Fruit fly (Drosophila melanogaster) whole organism, embryonic: ENCODE data around the gene mTor.

ENCODE experiments used
- Aef1 ChIP-seq: fragments of 200-800 bp; sonication (Bioruptor generic); IDR thresholded peaks from 3 replicates; pipeline ENCODE4 v1.3.6; 2022; ENCODE audit warnings: missing biosample characterization, missing genetic modification characterization
- Antp ChIP-seq: fragments of 200-800 bp; sonication (Bioruptor generic); optimal IDR thresholded peaks from 3 replicates; lab custom pipeline; 2016; ENCODE audit warnings: missing biosample characterization, missing genetic modification characterization
- Asciz ChIP-seq: fragments of 200-800 bp; sonication (Bioruptor generic); optimal IDR thresholded peaks from 2 replicates; lab custom pipeline; 2017; ENCODE audit warnings: missing biosample characterization, mild to moderate bottlenecking, missing genetic modification characterization, missing genetic modification reagents
- Awh ChIP-seq: fragments of 200-800 bp; sonication (Bioruptor generic); IDR thresholded peaks from 2 replicates; pipeline ENCODE4, ENCODE4 v1.3.6; 2022; ENCODE audit warnings: missing biosample characterization, missing genetic modification characterization
- B-H1 ChIP-seq: fragments of 200-800 bp; sonication (Bioruptor generic); IDR thresholded peaks from 3 replicates; pipeline ENCODE4 v1.3.6; 2022; ENCODE audit warnings: missing biosample characterization, missing genetic modification characterization
- BEAF-32 ChIP-seq: fragments of 200-800 bp; sonication (Bioruptor generic); optimal IDR thresholded peaks from 3 replicates; lab custom pipeline; 2017; ENCODE audit warnings: missing biosample characterization, missing genetic modification characterization, mild to moderate bottlenecking, moderate library complexity, missing genetic modification reagents
- CG12071 ChIP-seq: fragments of 200-800 bp; sonication (Bioruptor generic); optimal IDR thresholded peaks from 3 replicates; lab custom pipeline; 2018; ENCODE audit warnings: missing biosample characterization, mild to moderate bottlenecking, missing genetic modification characterization
- CG12104 ChIP-seq: fragments of 200-800 bp; sonication (Bioruptor generic); optimal IDR thresholded peaks from 3 replicates; lab custom pipeline; 2016; ENCODE audit warnings: missing biosample characterization, missing genetic modification characterization
- CG14710 ChIP-seq: fragments of 200-800 bp; sonication (Bioruptor generic); optimal IDR thresholded peaks from 3 replicates; lab custom pipeline; 2019; ENCODE audit warnings: missing biosample characterization, mild to moderate bottlenecking, missing genetic modification characterization, moderate library complexity
- CG16815 ChIP-seq: fragments of 200-800 bp; sonication (Bioruptor generic); optimal IDR thresholded peaks from 3 replicates; lab custom pipeline; 2017; ENCODE audit warnings: missing biosample characterization, mild to moderate bottlenecking, missing genetic modification characterization
- CG17359 ChIP-seq: fragments of 200-800 bp; sonication (Bioruptor generic); optimal IDR thresholded peaks from 3 replicates; lab custom pipeline; 2018; ENCODE audit warnings: missing biosample characterization, mild to moderate bottlenecking, missing genetic modification characterization, moderate library complexity
- CG3281 ChIP-seq: fragments of 200-800 bp; sonication (Bioruptor generic); optimal IDR thresholded peaks from 3 replicates; lab custom pipeline; 2017; ENCODE audit warnings: missing biosample characterization, mild to moderate bottlenecking, missing genetic modification characterization
- CG34224 ChIP-seq: fragments of 200-800 bp; sonication (Bioruptor generic); IDR thresholded peaks from 3 replicates; pipeline ENCODE4 v1.3.6; 2022; ENCODE audit warnings: missing biosample characterization, missing genetic modification characterization; ENCODE audit not compliant: partially characterized antibody
- CG4617 ChIP-seq: fragments of 200-800 bp; sonication (Bioruptor generic); optimal IDR thresholded peaks from 3 replicates; lab custom pipeline; 2016; ENCODE audit warnings: missing biosample characterization, missing genetic modification characterization, borderline replicate concordance
- CG8478 ChIP-seq: fragments of >200 bp; optimal IDR thresholded peaks from 2 replicates; lab custom pipeline; 2018
- CG9876 ChIP-seq: fragments of 200-800 bp; sonication (Bioruptor generic); optimal IDR thresholded peaks from 2 replicates; lab custom pipeline; 2016; ENCODE audit warnings: missing biosample characterization, missing genetic modification characterization
- CoRest ChIP-seq: fragments of 200-800 bp; sonication (Bioruptor generic); optimal IDR thresholded peaks from 3 replicates; lab custom pipeline; 2018; ENCODE audit warnings: missing biosample characterization, mild to moderate bottlenecking, missing genetic modification characterization, moderate library complexity
- Dek ChIP-seq: fragments of 200-800 bp; sonication (Bioruptor generic); optimal IDR thresholded peaks from 3 replicates; lab custom pipeline; 2019; ENCODE audit warnings: missing biosample characterization, mild to moderate bottlenecking, missing genetic modification characterization, moderate library complexity
- Ets97D ChIP-seq: fragments of 200-800 bp; sonication (Bioruptor generic); optimal IDR thresholded peaks from 3 replicates; lab custom pipeline; 2016; ENCODE audit warnings: missing biosample characterization, missing genetic modification characterization
- Fer2 ChIP-seq: fragments of 200-800 bp; sonication (Bioruptor generic); optimal IDR thresholded peaks from 2 replicates; lab custom pipeline; 2018; ENCODE audit warnings: missing biosample characterization, mild to moderate bottlenecking, missing genetic modification characterization, moderate library complexity
- Gug ChIP-seq: fragments of 200-800 bp; sonication (Bioruptor generic); IDR thresholded peaks from 4 replicates; pipeline ENCODE4 v1.3.6; 2022; ENCODE audit warnings: missing biosample characterization, missing genetic modification characterization
- H2.0 ChIP-seq: fragments of 200-800 bp; sonication (Bioruptor generic); IDR thresholded peaks from 2 replicates; pipeline ENCODE4 v1.3.6; 2022; ENCODE audit warnings: missing biosample characterization, missing genetic modification characterization
- HmgD ChIP-seq: fragments of 200-800 bp; sonication (Bioruptor generic); optimal IDR thresholded peaks from 3 replicates; lab custom pipeline; 2016; ENCODE audit warnings: missing biosample characterization, missing genetic modification characterization
- Hsf ChIP-seq: fragments of 200-800 bp; sonication (Bioruptor generic); optimal IDR thresholded peaks from 3 replicates; lab custom pipeline; 2016; ENCODE audit warnings: missing biosample characterization, missing genetic modification characterization
- Meics ChIP-seq: fragments of 200-800 bp; sonication (Bioruptor generic); optimal IDR thresholded peaks from 2 replicates; lab custom pipeline; 2017; ENCODE audit warnings: missing biosample characterization, mild to moderate bottlenecking, missing genetic modification characterization
- Myb ChIP-seq: fragments of 200-800 bp; sonication (Bioruptor generic); optimal IDR thresholded peaks from 2 replicates; lab custom pipeline; 2016; ENCODE audit warnings: missing biosample characterization, missing genetic modification characterization
- Pdp1 ChIP-seq, 2 experiments: fragments of 200-800 bp; sonication (Bioruptor generic); optimal IDR thresholded peaks; 3 replicates each; lab custom pipeline; 2016; ENCODE audit warnings: missing biosample characterization in 2 of 2, missing genetic modification characterization in 2 of 2, mild to moderate bottlenecking in 1 of 2, moderate library complexity in 1 of 2
- Rfx ChIP-seq: fragments of 200-800 bp; sonication (Bioruptor generic); IDR thresholded peaks from 2 replicates; pipeline ENCODE4 v1.3.6; 2022; ENCODE audit warnings: missing biosample characterization, missing genetic modification characterization
- Spps ChIP-seq: fragments of 200-800 bp; sonication (Bioruptor generic); optimal IDR thresholded peaks from 2 replicates; lab custom pipeline; 2018; ENCODE audit warnings: missing biosample characterization, mild to moderate bottlenecking, missing genetic modification characterization
- Taf1 ChIP-seq: fragments of 200-800 bp; sonication (Bioruptor generic); IDR thresholded peaks from 2 replicates; pipeline ENCODE4 v1.3.6; 2022; ENCODE audit warnings: missing biosample characterization, missing genetic modification characterization
- ac ChIP-seq: fragments of 200-800 bp; sonication (Bioruptor generic); optimal IDR thresholded peaks from 3 replicates; lab custom pipeline; 2017; ENCODE audit warnings: missing biosample characterization, mild to moderate bottlenecking, missing genetic modification characterization
- chm ChIP-seq: fragments of 200-800 bp; sonication (Bioruptor generic); IDR thresholded peaks from 2 replicates; pipeline ENCODE4 v1.3.6; 2022; ENCODE audit warnings: missing biosample characterization, missing genetic modification characterization
- ci ChIP-seq: fragments of 200-800 bp; sonication (Bioruptor generic); IDR thresholded peaks from 3 replicates; pipeline ENCODE4 v1.3.6; 2022; ENCODE audit warnings: missing biosample characterization, missing genetic modification characterization
- fd64A ChIP-seq: fragments of 200-800 bp; sonication (Bioruptor generic); optimal IDR thresholded peaks from 3 replicates; lab custom pipeline; 2018; ENCODE audit warnings: missing biosample characterization, mild to moderate bottlenecking, missing genetic modification characterization
- hkb ChIP-seq, 2 experiments: fragments of 200-800 bp in 1 of 2; fragments of >200 bp in 1 of 2; sonication (Bioruptor generic) in 1 of 2; IDR thresholded peaks in 1 of 2; optimal IDR thresholded peaks in 1 of 2; 2 replicates each; pipeline versions ENCODE4 v1.3.6 to Lab custom; 2017 to 2022; ENCODE audit warnings: missing biosample characterization in 1 of 2, missing genetic modification characterization in 1 of 2
- ken ChIP-seq: fragments of 200-800 bp; sonication (Bioruptor generic); IDR thresholded peaks from 3 replicates; pipeline ENCODE4 v1.3.6; 2022; ENCODE audit warnings: missing biosample characterization, missing genetic modification characterization
- klu ChIP-seq: fragments of 200-800 bp; sonication (Bioruptor generic); IDR thresholded peaks from 2 replicates; pipeline ENCODE4 v1.3.6; 2022; ENCODE audit warnings: missing biosample characterization, missing genetic modification characterization
- kni ChIP-seq: fragments of 200-800 bp; sonication (Bioruptor generic); optimal IDR thresholded peaks from 3 replicates; lab custom pipeline; 2017; ENCODE audit warnings: mild to moderate bottlenecking, missing biosample characterization, missing genetic modification reagents, missing genetic modification characterization
- luna ChIP-seq: fragments of 200-800 bp; sonication (Bioruptor generic); optimal IDR thresholded peaks from 2 replicates; lab custom pipeline; 2016; ENCODE audit warnings: missing biosample characterization, missing genetic modification characterization
- mirr ChIP-seq: fragments of 200-800 bp; sonication (Bioruptor generic); optimal IDR thresholded peaks from 3 replicates; lab custom pipeline; 2018; ENCODE audit warnings: missing biosample characterization, mild to moderate bottlenecking, missing genetic modification characterization
- nerfin-1 ChIP-seq: fragments of 200-800 bp; sonication (Bioruptor generic); optimal IDR thresholded peaks from 3 replicates; lab custom pipeline; 2019; ENCODE audit warnings: missing biosample characterization, mild to moderate bottlenecking, missing genetic modification characterization, moderate library complexity
- nom ChIP-seq: fragments of 200-800 bp; sonication (Bioruptor generic); optimal IDR thresholded peaks from 2 replicates; lab custom pipeline; 2017; ENCODE audit warnings: missing biosample characterization, missing genetic modification characterization, mild to moderate bottlenecking, moderate library complexity, missing genetic modification reagents
- oc ChIP-seq: fragments of 200-800 bp; sonication (Bioruptor generic); optimal IDR thresholded peaks from 2 replicates; lab custom pipeline; 2018; ENCODE audit warnings: missing biosample characterization, mild to moderate bottlenecking, missing genetic modification characterization, moderate library complexity
- onecut ChIP-seq: fragments of 200-800 bp; sonication (Bioruptor generic); IDR thresholded peaks from 2 replicates; pipeline ENCODE4 v1.3.6; 2022; ENCODE audit warnings: missing biosample characterization, missing genetic modification characterization
- pan ChIP-seq, 4 experiments: fragments of >200 bp in 3 of 4; fragments of 200-800 bp in 1 of 4; sonication (Bioruptor generic) in 1 of 4; optimal IDR thresholded peaks in 3 of 4; IDR thresholded peaks in 1 of 4; 2 replicates each; pipeline versions ENCODE4 v1.3.6 to Lab custom; 2017 to 2022; ENCODE audit warnings: missing biosample characterization in 2 of 4, missing genetic modification characterization in 2 of 4, mixed read lengths in 1 of 4
- schlank ChIP-seq: fragments of 200-800 bp; sonication (Bioruptor generic); optimal IDR thresholded peaks from 2 replicates; lab custom pipeline; 2018; ENCODE audit warnings: missing biosample characterization, mild to moderate bottlenecking, missing genetic modification characterization
- shn ChIP-seq: fragments of 200-800 bp; sonication (Bioruptor generic); optimal IDR thresholded peaks from 3 replicates; lab custom pipeline; 2016; ENCODE audit warnings: missing biosample characterization, missing genetic modification characterization
- sisA ChIP-seq: fragments of 200-800 bp; sonication (Bioruptor generic); IDR thresholded peaks from 2 replicates; pipeline ENCODE4 v1.3.6; 2022; ENCODE audit warnings: missing biosample characterization, missing genetic modification characterization
- wek ChIP-seq: fragments of 200-800 bp; sonication (Bioruptor generic); optimal IDR thresholded peaks from 3 replicates; lab custom pipeline; 2018; ENCODE audit warnings: missing biosample characterization, mild to moderate bottlenecking, missing genetic modification characterization, moderate library complexity

The mTor gene

DNA sequence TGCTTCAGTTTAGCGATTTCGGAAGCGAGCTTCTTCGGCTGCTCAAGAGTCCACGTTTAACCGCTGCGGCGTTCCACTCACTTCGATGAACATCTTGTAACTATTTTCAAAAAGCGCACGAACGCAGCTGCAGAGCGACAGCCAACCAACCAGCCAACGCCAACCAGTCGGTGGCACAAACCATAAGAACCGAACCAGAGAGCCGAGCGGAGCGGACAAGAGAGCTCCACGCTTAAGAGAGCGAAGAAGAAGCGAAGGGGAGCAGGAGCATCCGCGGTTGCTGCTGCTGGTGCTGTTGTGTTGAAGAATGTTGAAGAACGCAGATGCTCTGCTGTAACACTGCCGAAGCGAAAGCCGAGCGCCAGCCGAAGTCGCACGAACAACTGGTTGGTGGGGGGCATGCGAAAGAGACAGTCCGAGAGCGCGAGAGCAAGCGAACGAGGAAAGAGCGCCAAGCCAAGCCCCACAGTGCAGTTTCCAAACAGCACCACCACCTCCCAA lies 55.8 kb downstream of the mTor start, which contains the start of gene CG9932 (continued):
- TF ChIP-seq CG17359 (tag; lab: Kevin White, UChicago) (peak; percentile 2), Ets97D (GFP tag; lab: Kevin White, UChicago) (no peak), Taf1 (GFP tag; lab: Robert Waterston, UW) (no peak), klu (no peak), Spps (no peak), wek (GFP tag; lab: Kevin White, UChicago) (peak; percentile 4), luna (GFP tag; lab: Kevin White, UChicago) (no peak), ken (GFP tag; lab: Robert Waterston, UW) (no peak), hkb (optimal IDR thresholded peaks at IDR 0.05; lab: Kevin White, UChicago) (no peak), hkb (GFP tag; IDR thresholded peaks at IDR 0.05; lab: Robert Waterston, UW) (0 out of 2 replicates have a peak, but pooled peaks have one; percentile 54), H2.0 (GFP tag; lab: Robert Waterston, UW) (no peak), Myb (GFP tag; lab: Kevin White, UChicago) (no peak), Fer2 (tag; lab: Kevin White, UChicago) (no peak), Hsf (GFP tag; lab: Kevin White, UChicago) (no peak), Rfx (peak; percentile 27; the same call in 1 of the 2 replicates), nerfin-1 (peak; percentile 11), CG4617 (no peak), Antp (GFP tag; lab: Kevin White, UChicago) (peak; percentile 11), kni (GFP tag; lab: Kevin White, UChicago) (no peak), onecut (GFP tag; lab: Robert Waterston, UW) (no peak; the same call in 1 of the 2 replicates), nom (GFP tag; lab: Kevin White, UChicago) (peak; percentile 73), shn (no peak), Pdp1 (GFP tag; optimal IDR thresholded peaks at IDR 0.05; lab: Kevin White, UChicago) (peak in 1 of 2 experiments; percentile 93), chm (GFP tag; lab: Robert Waterston, UW) (peak; percentile 85; the same call in 1 of the 2 replicates), mirr (GFP tag; lab: Kevin White, UChicago) (peak; percentile 42), CG3281 (GFP tag; lab: Kevin White, UChicago) (peak; percentile 39), Meics (peak; percentile 40), Awh (GFP tag; lab: Robert Waterston, UW) (0 out of 2 replicates have a peak, but pooled peaks have one; percentile 18), CG14710 (no peak), CoRest (tag; lab: Kevin White, UChicago) (no peak), HmgD (peak; percentile 21), BEAF-32 (GFP tag; lab: Kevin White, UChicago) (no peak), fd64A (GFP tag; lab: Kevin White, UChicago) (no peak), CG12104 (no peak), sisA (no peak), CG16815 (GFP tag; lab: Kevin White, UChicago) (no peak), ac (GFP tag; lab: Kevin White, UChicago) (no peak), CG9876 (GFP tag; lab: Kevin White, UChicago) (peak; percentile 1), CG12071 (GFP tag; lab: Kevin White, UChicago) (no peak), oc (no peak), CG8478 (lab: Kevin White, UChicago) (no peak), schlank (tag; lab: Kevin White, UChicago) (no peak), Asciz (no peak), ci (GFP tag; lab: Robert Waterston, UW) (no peak; the same call in 2 of the 3 replicates), Dek (tag; lab: Kevin White, UChicago) (no peak), pan (optimal IDR thresholded peaks at IDR 0.05; lab: Kevin White, UChicago) (no peak), pan (GFP tag; optimal IDR thresholded peaks at IDR 0.05 in 1 of 2, IDR thresholded peaks at IDR 0.05 in 1 of 2) (peak in 1 of 2 experiments; percentile 46), Aef1 (GFP tag; lab: Robert Waterston, UW) (no peak), Gug (GFP tag; lab: Robert Waterston, UW) (no peak; the same call in 3 of the 4 replicates), B-H1 (no peak; the same call in 2 of the 3 replicates), CG34224 (GFP tag; lab: Robert Waterston, UW) (peak; percentile 61; the same call in 2 of the 3 replicates)
